Worm (Caenorhabditis elegans) whole organism, late embryonic: Measurements from ENCODE around the gene F15E6.10.

ENCODE experiments used
- C38D4.7 ChIP-seq: fragments of 200-800 bp; sonication (Bioruptor generic); optimal IDR thresholded peaks from 2 replicates; lab custom pipeline; 2018; ENCODE audit warnings: mild to moderate bottlenecking, missing genetic modification characterization, moderate library complexity, missing compliant biosample characterization
- F13H6.1 ChIP-seq: sonication (generic microtip); optimal IDR thresholded peaks from 2 replicates; lab custom pipeline; 2016; ENCODE audit warnings: missing genetic modification characterization, missing compliant biosample characterization
- K02D7.2 ChIP-seq: sonication (generic microtip); optimal IDR thresholded peaks from 2 replicates; lab custom pipeline; 2017; ENCODE audit warnings: mild to moderate bottlenecking, missing genetic modification characterization, missing compliant biosample characterization
- K09A11.1 ChIP-seq: sonication (generic microtip); optimal IDR thresholded peaks from 2 replicates; lab custom pipeline; 2017; ENCODE audit warnings: antibody characterized with exemption, mild to moderate bottlenecking, missing genetic modification characterization, missing compliant biosample characterization; ENCODE audit not compliant: insufficient read depth
- Y22D7AL.16 ChIP-seq: sonication (generic microtip); optimal IDR thresholded peaks from 2 replicates; lab custom pipeline; 2016; ENCODE audit warnings: missing genetic modification characterization, missing compliant biosample characterization
- ceh-22 ChIP-seq: sonication (generic microtip); optimal IDR thresholded peaks from 2 replicates; lab custom pipeline; 2017; ENCODE audit warnings: missing biosample characterization, missing genetic modification characterization
- ceh-30 ChIP-seq: fragments of 150-350 bp; optimal IDR thresholded peaks from 2 replicates; lab custom pipeline; 2014; ENCODE audit warnings: missing biosample characterization, missing genetic modification characterization
- ceh-31 ChIP-seq: sonication (generic microtip); optimal IDR thresholded peaks from 2 replicates; lab custom pipeline; 2016; ENCODE audit warnings: missing genetic modification characterization, missing compliant biosample characterization
- ceh-34 ChIP-seq: sonication (generic microtip); optimal IDR thresholded peaks from 2 replicates; lab custom pipeline; 2016; ENCODE audit warnings: mild to moderate bottlenecking, missing genetic modification characterization, missing compliant biosample characterization
- ceh-45 ChIP-seq: fragments of 200-800 bp; sonication (Bioruptor generic); IDR thresholded peaks from 2 replicates; pipeline ENCODE4 v1.3.6; 2022; ENCODE audit warnings: missing genetic modification reagents, missing genetic modification characterization, missing compliant biosample characterization
- ceh-48 ChIP-seq: sonication (generic microtip); optimal IDR thresholded peaks from 2 replicates; lab custom pipeline; 2016; ENCODE audit warnings: missing genetic modification characterization, inconsistent platforms, missing compliant biosample characterization
- ceh-6 ChIP-seq: fragments of 200-800 bp; sonication (Bioruptor generic); optimal IDR thresholded peaks from 2 replicates; lab custom pipeline; 2018; ENCODE audit warnings: mild to moderate bottlenecking, missing genetic modification characterization, missing compliant biosample characterization
- ceh-9 ChIP-seq: sonication (generic microtip); optimal IDR thresholded peaks from 2 replicates; lab custom pipeline; 2016; ENCODE audit warnings: mild to moderate bottlenecking, missing genetic modification characterization, inconsistent platforms, missing compliant biosample characterization
- che-1 ChIP-seq: sonication (generic microtip); optimal IDR thresholded peaks from 2 replicates; lab custom pipeline; 2016; ENCODE audit warnings: mild to moderate bottlenecking, missing genetic modification characterization, missing compliant biosample characterization
- dmd-4 ChIP-seq: sonication (generic microtip); optimal IDR thresholded peaks from 2 replicates; lab custom pipeline; 2016; ENCODE audit warnings: borderline replicate concordance, missing genetic modification characterization, missing compliant biosample characterization
- dve-1 ChIP-seq: sonication (generic microtip); optimal IDR thresholded peaks from 2 replicates; lab custom pipeline; 2017; ENCODE audit warnings: antibody characterized with exemption, mild to moderate bottlenecking, missing genetic modification characterization, missing compliant biosample characterization
- elt-2 ChIP-seq: sonication (generic microtip); optimal IDR thresholded peaks from 2 replicates; lab custom pipeline; 2016; ENCODE audit warnings: missing genetic modification reagents, missing genetic modification characterization, missing compliant biosample characterization
- fkh-10 ChIP-seq: fragments of 150-350 bp; optimal IDR thresholded peaks from 2 replicates; lab custom pipeline; 2014; ENCODE audit warnings: missing biosample characterization, missing genetic modification reagents, missing genetic modification characterization
- fkh-6 ChIP-seq: sonication (generic microtip); optimal IDR thresholded peaks from 2 replicates; lab custom pipeline; 2016; ENCODE audit warnings: missing genetic modification characterization, missing compliant biosample characterization
- hlh-13 ChIP-seq: fragments of 200-800 bp; sonication (Bioruptor generic); optimal IDR thresholded peaks from 2 replicates; lab custom pipeline; 2018; ENCODE audit warnings: mild to moderate bottlenecking, missing genetic modification characterization, missing compliant biosample characterization
- hlh-15 ChIP-seq: sonication (generic microtip); optimal IDR thresholded peaks from 2 replicates; lab custom pipeline; 2016; ENCODE audit warnings: missing genetic modification characterization, missing compliant biosample characterization
- hlh-30 ChIP-seq: sonication (generic microtip); optimal IDR thresholded peaks from 2 replicates; lab custom pipeline; 2017; ENCODE audit warnings: antibody characterized with exemption, missing genetic modification characterization, missing compliant biosample characterization; ENCODE audit not compliant: insufficient read depth
- hlh-6 ChIP-seq: sonication (generic microtip); optimal IDR thresholded peaks from 2 replicates; lab custom pipeline; 2016; ENCODE audit warnings: missing genotype, missing genetic modification characterization, missing compliant biosample characterization
- hlh-8 ChIP-seq: sonication (generic microtip); optimal IDR thresholded peaks from 2 replicates; lab custom pipeline; 2016; ENCODE audit warnings: missing genotype, missing genetic modification characterization, missing compliant biosample characterization
- madf-2 ChIP-seq: sonication (generic microtip); optimal IDR thresholded peaks from 2 replicates; lab custom pipeline; 2017; ENCODE audit warnings: missing genetic modification characterization, missing compliant biosample characterization
- npax-4 ChIP-seq: sonication (generic microtip); optimal IDR thresholded peaks from 2 replicates; lab custom pipeline; 2016; ENCODE audit warnings: missing genetic modification characterization, missing compliant biosample characterization
- pat-9 ChIP-seq: fragments of 200-800 bp; sonication (Bioruptor generic); optimal IDR thresholded peaks from 2 replicates; lab custom pipeline; 2018; ENCODE audit warnings: mild to moderate bottlenecking, missing genetic modification characterization, moderate library complexity, missing compliant biosample characterization
- pha-4 ChIP-seq: fragments of 150-350 bp; optimal IDR thresholded peaks from 2 replicates; lab custom pipeline; 2018; ENCODE audit warnings: missing biosample characterization, missing genetic modification reagents, missing genetic modification characterization
- sdc-2 ChIP-seq: sonication (generic microtip); optimal IDR thresholded peaks from 2 replicates; lab custom pipeline; 2016; ENCODE audit warnings: missing genotype, missing genetic modification characterization, missing compliant biosample characterization
- sox-2 ChIP-seq: fragments of 200-800 bp; sonication (Bioruptor generic); IDR thresholded peaks from 2 replicates; pipeline ENCODE4 v1.3.6; 2022; ENCODE audit warnings: missing genetic modification reagents, missing genetic modification characterization, missing compliant biosample characterization
- sox-4 ChIP-seq: sonication (generic microtip); optimal IDR thresholded peaks from 2 replicates; lab custom pipeline; 2017; ENCODE audit warnings: mild to moderate bottlenecking, missing genetic modification characterization, inconsistent platforms, missing compliant biosample characterization
- tbx-2 ChIP-seq: sonication (generic microtip); optimal IDR thresholded peaks from 2 replicates; lab custom pipeline; 2016; ENCODE audit warnings: missing genetic modification characterization, missing compliant biosample characterization
- tbx-7 ChIP-seq: sonication (generic microtip); optimal IDR thresholded peaks from 2 replicates; lab custom pipeline; 2016; ENCODE audit warnings: missing genotype, missing genetic modification characterization, missing compliant biosample characterization
- unc-86 ChIP-seq: sonication (generic microtip); optimal IDR thresholded peaks from 2 replicates; lab custom pipeline; 2016; ENCODE audit warnings: missing genetic modification characterization, missing compliant biosample characterization

F15E6.10 gene

DNA sequence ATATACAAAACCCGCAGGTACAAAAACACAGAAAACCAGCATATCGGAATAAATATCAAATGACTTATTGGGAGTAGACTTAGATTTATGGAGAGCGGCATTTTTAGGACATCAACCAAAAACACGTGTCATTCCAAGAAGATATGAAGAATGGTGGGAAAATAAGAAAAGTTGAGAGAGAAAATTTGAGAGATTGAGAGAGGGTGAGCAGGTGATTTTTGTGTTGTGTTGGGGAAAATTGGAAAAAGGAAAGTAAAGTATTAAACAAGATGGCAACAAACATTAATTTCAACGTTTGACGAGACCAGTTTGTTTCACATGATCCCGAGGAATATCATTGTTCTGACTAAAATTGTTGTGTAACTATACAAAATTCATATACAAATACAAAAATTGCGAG lies 4.3 kb upstream of the F15E6.10 start, which contains the start of gene srv-4:
srv-4 (minus strand) TSS at position 101 of the 400 bp plus-strand sequence.
- TF ChIP-seq hlh-15 (tag; lab: Kevin White, UChicago) = no peak
- TF ChIP-seq sdc-2 (tag; lab: Kevin White, UChicago) = no peak
- no peak for TF ChIP-seq K09A11.1 (tag; lab: Kevin White, UChicago)
- no peak for TF ChIP-seq hlh-13 (GFP tag; lab: Kevin White, UChicago)
- no peak for TF ChIP-seq hlh-8 (tag; lab: Kevin White, UChicago)

- TF ChIP-seq Y22D7AL.16 (tag; lab: Kevin White, UChicago) = no peak
- TF ChIP-seq npax-4 (tag; lab: Kevin White, UChicago) = no peak
- TF ChIP-seq ceh-22 (tag; lab: Kevin White, UChicago) = no peak
- TF ChIP-seq unc-86 (tag; lab: Kevin White, UChicago) = no peak
- no peak for TF ChIP-seq pat-9 (tag; lab: Kevin White, UChicago)
- no peak for TF ChIP-seq pha-4
- TF ChIP-seq ceh-45 (GFP tag; lab: Robert Waterston, UW) = no peak
- TF ChIP-seq ceh-34 (tag; lab: Kevin White, UChicago) = no peak
- TF ChIP-seq fkh-6 (tag; lab: Kevin White, UChicago) = no peak
Measured at ce11 chrIV:4289267-4289666, 3.4 kb upstream of the F15E6.10 start, which contains the start of gene F15E6.5. F15E6.5 (plus strand) TSS chrIV:4289567.

DNA sequence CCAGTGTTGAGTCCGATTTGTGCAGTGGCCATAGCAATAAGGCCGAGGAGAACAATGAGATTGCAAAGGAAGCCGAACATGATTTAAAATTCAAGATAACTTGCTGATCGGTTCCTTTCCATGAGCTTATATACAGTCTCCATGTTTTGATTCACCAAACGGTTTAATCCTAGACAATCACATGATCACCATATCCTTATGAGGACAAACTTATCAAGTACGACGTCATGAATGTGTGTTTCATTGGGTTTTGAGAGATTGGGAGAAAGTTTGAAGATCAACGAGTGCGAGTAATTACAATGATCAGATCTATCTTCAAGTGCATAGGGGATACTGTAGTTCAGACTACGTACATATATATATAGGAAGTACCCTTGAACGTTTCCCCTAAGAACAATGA lies 2.2 kb upstream of the F15E6.10 start, which contains the start of gene dct-7:
dct-7 (minus strand) TSS at position 101 of the 400 bp plus-strand sequence.
- no peak for TF ChIP-seq dve-1 (tag; lab: Kevin White, UChicago)
- no peak for TF ChIP-seq madf-2 (tag; lab: Kevin White, UChicago)
- no peak for TF ChIP-seq C38D4.7 (GFP tag; lab: Kevin White, UChicago)

- no peak for TF ChIP-seq ceh-6 (GFP tag; lab: Kevin White, UChicago)
- TF ChIP-seq sox-2 (GFP tag; lab: Robert Waterston, UW) = no peak
- TF ChIP-seq F13H6.1 (tag; lab: Kevin White, UChicago) = no peak
- TF ChIP-seq dmd-4 (tag; lab: Kevin White, UChicago) = no peak
- no peak for TF ChIP-seq tbx-7
- TF ChIP-seq K02D7.2 (tag; lab: Kevin White, UChicago) = no peak
- no peak for TF ChIP-seq ceh-9 (tag; lab: Kevin White, UChicago)
- TF ChIP-seq che-1 (tag; lab: Kevin White, UChicago) = no peak
- no peak for TF ChIP-seq hlh-30 (tag; lab: Kevin White, UChicago)
- TF ChIP-seq ceh-48 (tag; lab: Kevin White, UChicago) = no peak
- TF ChIP-seq ceh-31 (tag; lab: Kevin White, UChicago) = no peak
- TF ChIP-seq hlh-6 (tag; lab: Kevin White, UChicago) = no peak
- TF ChIP-seq hlh-15 (tag; lab: Kevin White, UChicago) = no peak
- no peak for TF ChIP-seq ceh-34 (tag; lab: Kevin White, UChicago)
- no peak for TF ChIP-seq ceh-45 (GFP tag; lab: Robert Waterston, UW)
- TF ChIP-seq pat-9 (tag; lab: Kevin White, UChicago) = no peak
- no peak for TF ChIP-seq unc-86 (tag; lab: Kevin White, UChicago)
Measured at ce11 chrIV:4291174-4291573, 1.5 kb upstream of the F15E6.10 start, which contains the start of gene F15E6.4. F15E6.4 (plus strand) TSS chrIV:4291474.

- TF ChIP-seq K02D7.2 (tag; lab: Kevin White, UChicago) (no peak), ceh-30 (tag; lab: Kevin White, UChicago) (no peak), tbx-2 (no peak), dmd-4 (tag; lab: Kevin White, UChicago) (no peak), sox-4 (no peak), elt-2 (tag; lab: Kevin White, UChicago) (no peak), fkh-10 (GFP tag; lab: Kevin White, UChicago) (no peak), tbx-7 (no peak), unc-86 (tag; lab: Kevin White, UChicago) (no peak)
Measured at ce11 chrIV:4294552-4294951, 1.9 kb downstream of the F15E6.10 start, which contains the start of gene F15E6.3. F15E6.3 (plus strand) TSS chrIV:4294895.
